Worm (Caenorhabditis elegans) whole organism, L2 larva: Measurements from ENCODE around the gene C05D9.3.

Experiments used
- aly-2 ChIP-seq: fragments of 150-350 bp; optimal IDR thresholded peaks from 2 replicates; lab custom pipeline; 2014; ENCODE audit warnings: missing biosample characterization, missing genetic modification characterization
- egl-27 ChIP-seq: sonication (generic microtip); optimal IDR thresholded peaks from 3 replicates; lab custom pipeline; 2017; ENCODE audit warnings: missing biosample characterization, missing genetic modification reagents, missing genetic modification characterization
- nhr-10 ChIP-seq: sonication (generic microtip); optimal IDR thresholded peaks from 2 replicates; lab custom pipeline; 2017; ENCODE audit warnings: missing biosample characterization, missing genetic modification characterization

- TF ChIP-seq nhr-10 (tag; lab: Kevin White, UChicago) (no peak), aly-2 (no peak), egl-27 (no peak)
Observed at ce11 chrX:1121575-1121974, 9.9 kb downstream of the C05D9.3 start.
